Fruit fly (Drosophila melanogaster) whole organism, embryonic: ENCODE data around the gene vih.

ENCODE experiments used
- Ada2b ChIP-seq: fragments of 200-800 bp; sonication (Bioruptor generic); IDR thresholded peaks from 2 replicates; pipeline ENCODE4 v1.3.6; 2022; ENCODE audit warnings: missing biosample characterization, missing genetic modification characterization
- Awh ChIP-seq: fragments of 200-800 bp; sonication (Bioruptor generic); IDR thresholded peaks from 2 replicates; pipeline ENCODE4, ENCODE4 v1.3.6; 2022; ENCODE audit warnings: missing biosample characterization, missing genetic modification characterization
- Bdp1 ChIP-seq: fragments of 200-800 bp; sonication (Bioruptor generic); optimal IDR thresholded peaks from 3 replicates; lab custom pipeline; 2016; ENCODE audit warnings: missing biosample characterization, missing genetic modification characterization
- CG11398 ChIP-seq: fragments of 200-800 bp; sonication (Bioruptor generic); optimal IDR thresholded peaks from 2 replicates; lab custom pipeline; 2016; ENCODE audit warnings: missing biosample characterization, missing genetic modification characterization
- CG11696 ChIP-seq: fragments of 200-800 bp; sonication (Bioruptor generic); IDR thresholded peaks from 2 replicates; pipeline ENCODE4 v1.3.6; 2022; ENCODE audit warnings: missing biosample characterization, missing genetic modification characterization
- CG12219 ChIP-seq: fragments of 200-800 bp; sonication (Bioruptor generic); optimal IDR thresholded peaks from 3 replicates; lab custom pipeline; 2018; ENCODE audit warnings: missing biosample characterization, mild to moderate bottlenecking, missing genetic modification characterization
- CG13123 ChIP-seq: fragments of 200-800 bp; sonication (Bioruptor generic); optimal IDR thresholded peaks from 2 replicates; lab custom pipeline; 2016; ENCODE audit warnings: missing biosample characterization, missing genetic modification characterization
- CG13894 ChIP-seq: fragments of 200-800 bp; sonication (Bioruptor generic); optimal IDR thresholded peaks from 3 replicates; lab custom pipeline; 2018; ENCODE audit warnings: missing biosample characterization, mild to moderate bottlenecking, missing genetic modification characterization, moderate library complexity
- CG14050 ChIP-seq: fragments of 200-800 bp; sonication (Bioruptor generic); IDR thresholded peaks from 3 replicates; pipeline ENCODE4 v1.3.6; 2022; ENCODE audit warnings: missing biosample characterization, missing genetic modification characterization
- CG15696 ChIP-seq: fragments of 200-800 bp; sonication (Bioruptor generic); optimal IDR thresholded peaks from 2 replicates; lab custom pipeline; 2019; ENCODE audit warnings: missing biosample characterization, mild to moderate bottlenecking, missing genetic modification characterization, moderate library complexity
- CG2116 ChIP-seq: fragments of 200-800 bp; sonication (Bioruptor generic); optimal IDR thresholded peaks from 3 replicates; lab custom pipeline; 2018; ENCODE audit warnings: missing biosample characterization, mild to moderate bottlenecking, missing genetic modification characterization
- CG32772 ChIP-seq: fragments of 200-800 bp; sonication (Bioruptor generic); IDR thresholded peaks from 2 replicates; pipeline ENCODE4 v1.3.6; 2022; ENCODE audit warnings: missing biosample characterization, missing genetic modification characterization
- CG3995 ChIP-seq: fragments of 200-800 bp; sonication (Bioruptor generic); optimal IDR thresholded peaks from 3 replicates; lab custom pipeline; 2016; ENCODE audit warnings: missing biosample characterization, missing genetic modification characterization
- CG4730 ChIP-seq: fragments of 200-800 bp; sonication (Bioruptor generic); IDR thresholded peaks from 2 replicates; pipeline ENCODE4 v1.3.6; 2022; ENCODE audit warnings: missing biosample characterization, missing genetic modification characterization
- CG7839 ChIP-seq: fragments of 200-800 bp; sonication (Bioruptor generic); optimal IDR thresholded peaks from 3 replicates; lab custom pipeline; 2018; ENCODE audit warnings: missing biosample characterization, mild to moderate bottlenecking, missing genetic modification characterization, moderate library complexity
- CG7963 ChIP-seq: fragments of 200-800 bp; sonication (Bioruptor generic); IDR thresholded peaks from 3 replicates; pipeline ENCODE4 v1.3.6; 2022; ENCODE audit warnings: missing biosample characterization, missing genetic modification characterization; ENCODE audit not compliant: partially characterized antibody
- CTCF ChIP-seq: fragments of 200-800 bp; sonication (Bioruptor generic); optimal IDR thresholded peaks from 2 replicates; lab custom pipeline; 2017; ENCODE audit warnings: missing biosample characterization, mild to moderate bottlenecking, missing genetic modification characterization, moderate library complexity
- Dbx ChIP-seq: fragments of 200-800 bp; sonication (Bioruptor generic); IDR thresholded peaks from 3 replicates; pipeline ENCODE4 v1.3.6; 2022; ENCODE audit warnings: missing biosample characterization, missing genetic modification characterization
- Deaf1 ChIP-seq: fragments of 200-800 bp; optimal IDR thresholded peaks from 3 replicates; lab custom pipeline; 2019; ENCODE audit warnings: missing biosample characterization, mild to moderate bottlenecking, missing genetic modification characterization, moderate library complexity
- Fer3 ChIP-seq: fragments of 200-800 bp; sonication (Bioruptor generic); optimal IDR thresholded peaks from 2 replicates; lab custom pipeline; 2018; ENCODE audit warnings: missing biosample characterization, mild to moderate bottlenecking, missing genetic modification characterization, moderate library complexity
- HHEX ChIP-seq: fragments of 200-800 bp; sonication (Bioruptor generic); optimal IDR thresholded peaks from 3 replicates; lab custom pipeline; 2017; ENCODE audit warnings: missing biosample characterization, mild to moderate bottlenecking, missing genetic modification characterization, missing genetic modification reagents
- HLHmδ ChIP-seq: fragments of 200-800 bp; sonication (Bioruptor generic); optimal IDR thresholded peaks from 2 replicates; lab custom pipeline; 2018; ENCODE audit warnings: missing biosample characterization, mild to moderate bottlenecking, missing genetic modification characterization, moderate library complexity
- Hr3 ChIP-seq: fragments of 200-800 bp; sonication (Bioruptor generic); optimal IDR thresholded peaks from 3 replicates; lab custom pipeline; 2016; ENCODE audit warnings: missing biosample characterization, missing genetic modification characterization
- Jarid2 ChIP-seq: fragments of 200-800 bp; sonication (Bioruptor generic); optimal IDR thresholded peaks from 3 replicates; lab custom pipeline; 2017; ENCODE audit warnings: mild to moderate bottlenecking, missing biosample characterization, missing genetic modification reagents, missing genetic modification characterization
- MBD-R2 ChIP-seq: fragments of 200-800 bp; sonication (Bioruptor generic); IDR thresholded peaks from 2 replicates; pipeline ENCODE4 v1.3.6; 2022; ENCODE audit warnings: missing biosample characterization, missing genetic modification characterization
- PHDP ChIP-seq: fragments of 200-800 bp; sonication (Bioruptor generic); optimal IDR thresholded peaks from 3 replicates; lab custom pipeline; 2018; ENCODE audit warnings: missing biosample characterization, mild to moderate bottlenecking, missing genetic modification characterization, moderate library complexity
- Side ChIP-seq: fragments of 200-800 bp; sonication (Bioruptor generic); optimal IDR thresholded peaks from 2 replicates; lab custom pipeline; 2016; ENCODE audit warnings: missing biosample characterization, missing genetic modification characterization
- Sin3A ChIP-seq: fragments of >200 bp; optimal IDR thresholded peaks from 2 replicates; lab custom pipeline; 2018
- Six4 ChIP-seq: fragments of 200-800 bp; sonication (Bioruptor generic); optimal IDR thresholded peaks from 2 replicates; lab custom pipeline; 2016; ENCODE audit warnings: missing biosample characterization, missing genetic modification characterization
- Sox102F ChIP-seq: fragments of 200-800 bp; sonication (Bioruptor generic); optimal IDR thresholded peaks from 2 replicates; lab custom pipeline; 2018; ENCODE audit warnings: missing biosample characterization, mild to moderate bottlenecking, missing genetic modification characterization, moderate library complexity
- ash1 ChIP-seq: fragments of 200-800 bp; sonication (Bioruptor generic); optimal IDR thresholded peaks from 2 replicates; lab custom pipeline; 2018; ENCODE audit warnings: missing biosample characterization, mild to moderate bottlenecking, missing genetic modification characterization
- cg ChIP-seq: fragments of 200-800 bp; sonication (Bioruptor generic); optimal IDR thresholded peaks from 3 replicates; lab custom pipeline; 2019; ENCODE audit warnings: missing biosample characterization, mild to moderate bottlenecking, missing genetic modification characterization, moderate library complexity
- chif ChIP-seq, 2 experiments: fragments of 200-800 bp; sonication (Bioruptor generic); optimal IDR thresholded peaks; 3 replicates each; lab custom pipeline; 2016; ENCODE audit warnings: missing biosample characterization in 2 of 2, missing genetic modification characterization in 2 of 2
- chn ChIP-seq: fragments of 200-800 bp; sonication (Bioruptor generic); optimal IDR thresholded peaks from 2 replicates; lab custom pipeline; 2016; ENCODE audit warnings: missing biosample characterization, missing genetic modification characterization
- da ChIP-seq: fragments of 200-800 bp; sonication (Bioruptor generic); optimal IDR thresholded peaks from 2 replicates; lab custom pipeline; 2016; ENCODE audit warnings: missing biosample characterization, missing genetic modification characterization
- dysf ChIP-seq: fragments of 200-800 bp; sonication (Bioruptor generic); IDR thresholded peaks from 3 replicates; pipeline ENCODE4 v1.3.6; 2022; ENCODE audit warnings: missing biosample characterization, missing genetic modification characterization
- esg ChIP-seq: fragments of 200-800 bp; sonication (Bioruptor generic); conservative IDR thresholded peaks from 2 replicates; pipeline ENCODE4 v1.3.6; 2022; ENCODE audit warnings: missing biosample characterization, missing genetic modification characterization
- eve ChIP-seq, 2 experiments: fragments of >200 bp; optimal IDR thresholded peaks; 2 replicates each; lab custom pipeline; 2017; ENCODE audit warnings: missing biosample characterization in 2 of 2, missing genetic modification characterization in 2 of 2
- gce ChIP-seq: fragments of 200-800 bp; sonication (Bioruptor generic); IDR thresholded peaks from 3 replicates; pipeline ENCODE4 v1.3.6; 2022; ENCODE audit warnings: missing biosample characterization, missing genetic modification characterization
- hkb ChIP-seq, 2 experiments: fragments of 200-800 bp in 1 of 2; fragments of >200 bp in 1 of 2; sonication (Bioruptor generic) in 1 of 2; IDR thresholded peaks in 1 of 2; optimal IDR thresholded peaks in 1 of 2; 2 replicates each; pipeline versions ENCODE4 v1.3.6 to Lab custom; 2017 to 2022; ENCODE audit warnings: missing biosample characterization in 1 of 2, missing genetic modification characterization in 1 of 2
- mirr ChIP-seq: fragments of 200-800 bp; sonication (Bioruptor generic); optimal IDR thresholded peaks from 3 replicates; lab custom pipeline; 2018; ENCODE audit warnings: missing biosample characterization, mild to moderate bottlenecking, missing genetic modification characterization
- odd ChIP-seq: fragments of 200-800 bp; sonication (Bioruptor generic); optimal IDR thresholded peaks from 2 replicates; lab custom pipeline; 2017; ENCODE audit warnings: missing biosample characterization, mild to moderate bottlenecking, missing genetic modification characterization
- p53 ChIP-seq: fragments of 200-800 bp; sonication (Bioruptor generic); optimal IDR thresholded peaks from 2 replicates; lab custom pipeline; 2016; ENCODE audit warnings: missing biosample characterization, missing genetic modification characterization
- pros ChIP-seq: fragments of 200-800 bp; sonication (Bioruptor generic); optimal IDR thresholded peaks from 3 replicates; lab custom pipeline; 2019; ENCODE audit warnings: missing biosample characterization, mild to moderate bottlenecking, missing genetic modification characterization, moderate library complexity
- slou ChIP-seq: fragments of 200-800 bp; sonication (Bioruptor generic); optimal IDR thresholded peaks from 3 replicates; lab custom pipeline; 2016; ENCODE audit warnings: missing biosample characterization, missing genetic modification characterization
- ssp ChIP-seq: fragments of 200-800 bp; sonication (Bioruptor generic); IDR thresholded peaks from 2 replicates; pipeline ENCODE4 v1.3.6; 2022; ENCODE audit warnings: missing biosample characterization, missing genetic modification characterization
- stwl ChIP-seq: fragments of 200-800 bp; sonication (Bioruptor generic); optimal IDR thresholded peaks from 3 replicates; lab custom pipeline; 2018; ENCODE audit warnings: missing biosample characterization, mild to moderate bottlenecking, missing genetic modification characterization, moderate library complexity
- unpg ChIP-seq: fragments of 200-800 bp; sonication (Bioruptor generic); optimal IDR thresholded peaks from 3 replicates; lab custom pipeline; 2018; ENCODE audit warnings: missing biosample characterization, mild to moderate bottlenecking, missing genetic modification characterization, moderate library complexity
- usp ChIP-seq: fragments of >200 bp; optimal IDR thresholded peaks from 2 replicates; lab custom pipeline; 2017; ENCODE audit warnings: missing biosample characterization, missing genetic modification characterization
- vnd ChIP-seq: fragments of 200-800 bp; sonication (Bioruptor generic); IDR thresholded peaks from 3 replicates; pipeline ENCODE4 v1.3.6; 2022; ENCODE audit warnings: missing biosample characterization, missing genetic modification characterization; ENCODE audit not compliant: partially characterized antibody
- wdn ChIP-seq: fragments of 200-800 bp; sonication (Bioruptor generic); IDR thresholded peaks from 2 replicates; pipeline ENCODE4 v1.3.6; 2022; ENCODE audit warnings: missing biosample characterization, missing genetic modification characterization

vih gene

dm6 chr3L:12490418-12491035 is 13.6 kb upstream of the vih start, which contains the start of gene CG10660 (continued):
- TF ChIP-seq vnd (GFP tag; lab: Robert Waterston, UW) (no peak), CG7963 (no peak), odd (GFP tag; lab: Kevin White, UChicago) (peak; percentile 89), MBD-R2 (GFP tag; lab: Robert Waterston, UW) (peak; percentile 54; the same call in 1 of the 2 replicates), Fer3 (peak; percentile 81), cg (GFP tag; lab: Kevin White, UChicago) (peak; percentile 11), unpg (GFP tag; lab: Kevin White, UChicago) (peak; percentile 94), usp (GFP tag; lab: Kevin White, UChicago) (no peak), mirr (GFP tag; lab: Kevin White, UChicago) (peak; percentile 13), HHEX (GFP tag; lab: Kevin White, UChicago) (peak; percentile 82), chn (GFP tag; lab: Kevin White, UChicago) (peak; percentile 67), chif (GFP tag; optimal IDR thresholded peaks at IDR 0.05; lab: Kevin White, UChicago) (peak; percentile 80 to 82), wdn (GFP tag; lab: Robert Waterston, UW) (peak; percentile 75), CG13894 (tag; lab: Kevin White, UChicago) (no peak), CTCF (GFP tag; lab: Kevin White, UChicago) (peak; percentile 41), CG13123 (GFP tag; lab: Kevin White, UChicago) (peak; percentile 27), CG15696 (tag; lab: Kevin White, UChicago) (peak; percentile 12), CG3995 (peak; percentile 31), CG14050 (peak; percentile 84), CG12219 (peak; percentile 90), ssp (GFP tag; lab: Robert Waterston, UW) (peak; percentile 62), Sin3A (no peak), HLHmδ (GFP tag; lab: Kevin White, UChicago) (no peak), gce (GFP tag; lab: Robert Waterston, UW) (peak; percentile 84), Sox102F (GFP tag; lab: Kevin White, UChicago) (peak; percentile 93), CG11398 (GFP tag; lab: Kevin White, UChicago) (peak; percentile 40), Hr3 (GFP tag; lab: Kevin White, UChicago) (peak; percentile 87), PHDP (tag; lab: Kevin White, UChicago) (peak; percentile 94), CG7839 (tag; lab: Kevin White, UChicago) (peak; percentile 94), dysf (GFP tag; lab: Robert Waterston, UW) (peak; percentile 89), Awh (peak; percentile 81), Deaf1 (peak; percentile 80), CG32772 (GFP tag; lab: Robert Waterston, UW) (peak; percentile 77), hkb (optimal IDR thresholded peaks at IDR 0.05; lab: Kevin White, UChicago) (no peak), hkb (GFP tag; IDR thresholded peaks at IDR 0.05; lab: Robert Waterston, UW) (peak; percentile 95), esg (GFP tag; lab: Robert Waterston, UW) (peak; percentile 84), eve (GFP tag; optimal IDR thresholded peaks at IDR 0.05; lab: Kevin White, UChicago) (peak in 1 of 2 experiments; percentile 94), slou (GFP tag; lab: Kevin White, UChicago) (no peak), Bdp1 (GFP tag; lab: Kevin White, UChicago) (peak; percentile 50), CG4730 (GFP tag; lab: Robert Waterston, UW) (peak; percentile 67; the same call in 1 of the 2 replicates), pros (GFP tag; lab: Kevin White, UChicago) (no peak), da (GFP tag; lab: Kevin White, UChicago) (peak; percentile 25), Six4 (GFP tag; lab: Kevin White, UChicago) (peak; percentile 66), Dbx (GFP tag; lab: Robert Waterston, UW) (peak; percentile 74), p53 (GFP tag; lab: Kevin White, UChicago) (no peak), Ada2b (GFP tag; lab: Robert Waterston, UW) (peak; percentile 88), Jarid2 (peak; percentile 62), CG2116 (GFP tag; lab: Kevin White, UChicago) (peak; percentile 54), Side (peak; percentile 67), ash1 (GFP tag; lab: Kevin White, UChicago) (peak; percentile 19), CG11696 (GFP tag; lab: Robert Waterston, UW) (peak; percentile 98), stwl (tag; lab: Kevin White, UChicago) (no peak)
